Worm (Caenorhabditis elegans) whole organism, L1 larva: ENCODE data around the gene szy-2.
A peak's percentile ranks its signal among the peaks of the same experiment; 100 is the strongest.

Experiments used
- C16A3.4 ChIP-seq: fragments of 150-350 bp; optimal IDR thresholded peaks from 2 replicates; lab custom pipeline; 2014; ENCODE audit warnings: missing biosample characterization, missing genetic modification characterization
- C34B4.2 ChIP-seq: sonication (generic microtip); optimal IDR thresholded peaks from 2 replicates; lab custom pipeline; 2017; ENCODE audit warnings: mild to moderate bottlenecking, missing genetic modification characterization, missing compliant biosample characterization
- Y116A8C.19 ChIP-seq: sonication (generic microtip); optimal IDR thresholded peaks from 2 replicates; lab custom pipeline; 2016; ENCODE audit warnings: missing compliant biosample characterization, missing genetic modification characterization, borderline replicate concordance
- aha-1 ChIP-seq: fragments of 150-350 bp; optimal IDR thresholded peaks from 2 replicates; lab custom pipeline; 2014; ENCODE audit warnings: missing biosample characterization, missing genetic modification characterization
- aly-2 ChIP-seq: fragments of 150-350 bp; optimal IDR thresholded peaks from 2 replicates; lab custom pipeline; 2014; ENCODE audit warnings: missing biosample characterization, missing genetic modification characterization
- ceh-90 ChIP-seq: sonication (generic microtip); optimal IDR thresholded peaks from 2 replicates; lab custom pipeline; 2016; ENCODE audit warnings: missing genetic modification characterization, missing compliant biosample characterization
- ces-1 ChIP-seq: fragments of 150-350 bp; optimal IDR thresholded peaks from 2 replicates; lab custom pipeline; 2014; ENCODE audit warnings: missing biosample characterization, missing genetic modification reagents, missing genetic modification characterization
- dpl-1 ChIP-seq, 3 experiments: fragments of 150-350 bp in 2 of 3; sonication (generic microtip) in 1 of 3; optimal IDR thresholded peaks; 2 replicates each; lab custom pipeline; 2014 to 2017; ENCODE audit warnings: missing biosample characterization in 3 of 3, missing genetic modification characterization in 3 of 3, missing genetic modification reagents in 3 of 3
- dsc-1 ChIP-seq: sonication (generic microtip); optimal IDR thresholded peaks from 2 replicates; lab custom pipeline; 2016; ENCODE audit warnings: mild to moderate bottlenecking, missing genetic modification characterization, missing compliant biosample characterization
- efl-1 ChIP-seq, 4 experiments: fragments of 150-350 bp; optimal IDR thresholded peaks in 3 of 4; peaks in 1 of 4; 1 replicate in 1 of 4; 2 replicates in 3 of 4; lab custom pipeline; 2014; ENCODE audit warnings: missing biosample characterization in 2 of 4, missing genetic modification characterization in 2 of 4, missing genetic modification reagents in 2 of 4
- efl-3 ChIP-seq: fragments of 200-800 bp; sonication (Bioruptor generic); optimal IDR thresholded peaks from 2 replicates; lab custom pipeline; 2018; ENCODE audit warnings: mild to moderate bottlenecking, missing genetic modification characterization, missing compliant biosample characterization
- egl-13 ChIP-seq: sonication (generic microtip); optimal IDR thresholded peaks from 2 replicates; lab custom pipeline; 2016; ENCODE audit warnings: missing genotype, missing genetic modification reagents, missing genetic modification characterization, missing compliant biosample characterization
- egl-27 ChIP-seq, 2 experiments: fragments of 150-350 bp in 1 of 2; sonication (generic microtip); optimal IDR thresholded peaks; 3 replicates each; lab custom pipeline; 2017 to 2018; ENCODE audit warnings: missing biosample characterization in 2 of 2, missing genetic modification characterization in 2 of 2, missing genetic modification reagents in 2 of 2
- ets-5 ChIP-seq: fragments of 200-800 bp; sonication (Bioruptor generic); IDR thresholded peaks from 2 replicates; pipeline ENCODE4 v1.3.6; 2022; ENCODE audit warnings: missing genetic modification characterization, missing compliant biosample characterization
- fkh-10 ChIP-seq: sonication (generic microtip); optimal IDR thresholded peaks from 2 replicates; lab custom pipeline; 2017; ENCODE audit warnings: missing biosample characterization, missing genetic modification reagents, missing genetic modification characterization
- fkh-4 ChIP-seq: sonication (generic microtip); optimal IDR thresholded peaks from 2 replicates; lab custom pipeline; 2016; ENCODE audit warnings: missing compliant biosample characterization, missing genetic modification characterization, borderline replicate concordance
- grh-1 ChIP-seq: fragments of 200-800 bp; sonication (Bioruptor generic); IDR thresholded peaks from 2 replicates; pipeline ENCODE4 v1.3.6; 2022; ENCODE audit warnings: missing genetic modification reagents, missing genetic modification characterization, missing compliant biosample characterization
- hpl-2 ChIP-seq: fragments of 150-350 bp; optimal IDR thresholded peaks from 2 replicates; lab custom pipeline; 2014; ENCODE audit warnings: missing biosample characterization, missing genetic modification reagents, missing genetic modification characterization
- irx-1 ChIP-seq: sonication (generic microtip); optimal IDR thresholded peaks from 2 replicates; lab custom pipeline; 2016; ENCODE audit warnings: missing genetic modification characterization, missing compliant biosample characterization
- isw-1 ChIP-seq: fragments of 200-800 bp; sonication (Bioruptor generic); IDR thresholded peaks from 2 replicates; pipeline ENCODE4 v1.3.6; 2022; ENCODE audit warnings: missing genetic modification characterization, missing compliant biosample characterization
- lin-13 ChIP-seq: fragments of 150-350 bp; optimal IDR thresholded peaks from 2 replicates; lab custom pipeline; 2014; ENCODE audit warnings: missing biosample characterization, missing genetic modification reagents, missing genetic modification characterization
- mep-1 ChIP-seq: fragments of 150-350 bp; optimal IDR thresholded peaks from 2 replicates; lab custom pipeline; 2014; ENCODE audit warnings: missing biosample characterization, missing genetic modification characterization
- nhr-12 ChIP-seq: sonication (generic microtip); optimal IDR thresholded peaks from 2 replicates; lab custom pipeline; 2017; ENCODE audit warnings: missing biosample characterization, missing genetic modification characterization
- nhr-20 ChIP-seq: sonication (generic microtip); optimal IDR thresholded peaks from 2 replicates; lab custom pipeline; 2016; ENCODE audit warnings: mild to moderate bottlenecking, missing genetic modification characterization, missing compliant biosample characterization
- nhr-28 ChIP-seq: fragments of 150-350 bp; optimal IDR thresholded peaks from 2 replicates; lab custom pipeline; 2014; ENCODE audit warnings: missing biosample characterization, missing genetic modification characterization
- nhr-47 ChIP-seq: sonication (generic microtip); optimal IDR thresholded peaks from 2 replicates; lab custom pipeline; 2016; ENCODE audit warnings: mild to moderate bottlenecking, missing genetic modification characterization, moderate library complexity, missing compliant biosample characterization
- nhr-71 ChIP-seq: sonication (generic microtip); optimal IDR thresholded peaks from 2 replicates; lab custom pipeline; 2016; ENCODE audit warnings: mild to moderate bottlenecking, missing genetic modification characterization, moderate library complexity, missing compliant biosample characterization
- nhr-84 ChIP-seq: sonication (generic microtip); optimal IDR thresholded peaks from 2 replicates; lab custom pipeline; 2017; ENCODE audit warnings: missing biosample characterization, missing genetic modification characterization
- nhr-85 ChIP-seq: sonication (generic microtip); peaks from one replicate; lab custom pipeline; 2016; ENCODE audit warnings: missing genetic modification characterization, inconsistent platforms, missing compliant biosample characterization
- nhr-90 ChIP-seq: sonication (generic microtip); optimal IDR thresholded peaks from 2 replicates; lab custom pipeline; 2016; ENCODE audit warnings: mild to moderate bottlenecking, missing genetic modification characterization, missing compliant biosample characterization; ENCODE audit not compliant: poor library complexity
- pag-3 ChIP-seq: sonication (generic microtip); optimal IDR thresholded peaks from 2 replicates; lab custom pipeline; 2017; ENCODE audit warnings: missing genetic modification characterization, mild to moderate bottlenecking, missing compliant biosample characterization, antibody characterized with exemption, borderline replicate concordance; ENCODE audit not compliant: insufficient read depth
- pax-3 ChIP-seq: fragments of 200-800 bp; sonication (Bioruptor generic); optimal IDR thresholded peaks from 2 replicates; lab custom pipeline; 2018; ENCODE audit warnings: mild to moderate bottlenecking, missing genetic modification characterization, moderate library complexity, missing compliant biosample characterization
- snpc-4 ChIP-seq: fragments of 150-350 bp; optimal IDR thresholded peaks from 2 replicates; lab custom pipeline; 2014; ENCODE audit warnings: missing biosample characterization, missing genetic modification characterization
- sptf-1 ChIP-seq: fragments of 150-350 bp; optimal IDR thresholded peaks from 2 replicates; lab custom pipeline; 2014; ENCODE audit warnings: missing biosample characterization, missing genetic modification characterization
- sup-37 ChIP-seq: fragments of 200-800 bp; sonication (Bioruptor generic); optimal IDR thresholded peaks from 2 replicates; lab custom pipeline; 2018; ENCODE audit warnings: mild to moderate bottlenecking, missing genetic modification characterization, missing compliant biosample characterization
- tlp-1 ChIP-seq: fragments of 150-350 bp; optimal IDR thresholded peaks from 2 replicates; lab custom pipeline; 2014; ENCODE audit warnings: missing biosample characterization, missing genetic modification characterization
- unc-30 ChIP-seq: sonication (generic microtip); optimal IDR thresholded peaks from 2 replicates; lab custom pipeline; 2017; ENCODE audit warnings: missing biosample characterization, missing genetic modification characterization
- unc-62 ChIP-seq: fragments of 150-350 bp; optimal IDR thresholded peaks from 2 replicates; lab custom pipeline; 2014; ENCODE audit warnings: missing biosample characterization, missing genetic modification reagents, missing genetic modification characterization
- unc-86 ChIP-seq: sonication (generic microtip); optimal IDR thresholded peaks from 2 replicates; lab custom pipeline; 2016; ENCODE audit warnings: missing genetic modification characterization, missing compliant biosample characterization
- vab-15 ChIP-seq: sonication (generic microtip); optimal IDR thresholded peaks from 2 replicates; lab custom pipeline; 2017; ENCODE audit warnings: missing genotype, mild to moderate bottlenecking, missing genetic modification characterization, missing compliant biosample characterization
- xbp-1 ChIP-seq: sonication (generic microtip); optimal IDR thresholded peaks from 2 replicates; lab custom pipeline; 2016; ENCODE audit warnings: missing genetic modification characterization, missing compliant biosample characterization
- zag-1 ChIP-seq: fragments of 150-350 bp; optimal IDR thresholded peaks from 2 replicates; lab custom pipeline; 2014; ENCODE audit warnings: missing biosample characterization, missing genetic modification characterization
- zip-4 ChIP-seq: fragments of 200-800 bp; sonication (Bioruptor generic); optimal IDR thresholded peaks from 2 replicates; lab custom pipeline; 2018; ENCODE audit warnings: mild to moderate bottlenecking, missing genetic modification characterization, moderate library complexity, missing compliant biosample characterization
- ztf-11 ChIP-seq, 2 experiments: sonication (generic microtip); optimal IDR thresholded peaks; 2 replicates each; lab custom pipeline; 2016 to 2017; ENCODE audit warnings: missing genetic modification characterization in 2 of 2, missing biosample characterization in 1 of 2, missing compliant biosample characterization in 1 of 2

The szy-2 gene

DNA sequence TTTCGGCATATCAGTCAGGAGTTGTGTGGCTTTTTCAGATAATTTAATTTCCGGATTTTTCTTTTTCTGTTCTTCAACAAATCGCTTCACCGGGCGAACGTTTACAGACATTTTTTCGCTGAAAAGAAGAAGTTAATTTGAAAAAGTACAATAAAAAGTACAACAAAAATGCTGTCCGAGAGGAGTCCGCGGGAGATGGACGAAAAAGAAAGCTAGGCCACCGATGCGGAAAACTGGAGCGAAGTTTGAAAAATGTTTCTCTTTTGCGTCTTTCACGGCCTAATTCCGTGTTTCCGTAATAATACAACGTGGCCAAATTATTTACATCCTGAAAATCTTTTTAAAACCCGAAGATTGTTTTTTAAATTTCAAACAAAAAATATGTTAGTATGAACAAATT is 21.8 kb downstream of the szy-2 start, which contains the start of gene thoc-5 (continued):
- TF ChIP-seq fkh-4 = peak; percentile 99
- TF ChIP-seq nhr-90 (tag; lab: Kevin White, UChicago) = peak; percentile 96
- TF ChIP-seq grh-1 = peak; percentile 86
- no peak for TF ChIP-seq zag-1 (tag; lab: Kevin White, UChicago)
- TF ChIP-seq irx-1 = peak; percentile 96
- TF ChIP-seq snpc-4 = peak; percentile 57
- no peak for TF ChIP-seq egl-27 (tag; optimal IDR thresholded peaks at IDR 0.05; lab: Kevin White, UChicago)
- peak; percentile 35 for TF ChIP-seq C34B4.2 (tag; lab: Kevin White, UChicago)
- no peak for TF ChIP-seq fkh-10 (GFP tag; lab: Kevin White, UChicago)
- peak; percentile 52 for TF ChIP-seq vab-15 (tag; lab: Kevin White, UChicago)
- peak; percentile 44 for TF ChIP-seq aha-1
- TF ChIP-seq ets-5 (GFP tag; lab: Robert Waterston, UW) = no peak
- TF ChIP-seq Y116A8C.19 (tag; lab: Kevin White, UChicago) = peak; percentile 92
- peak; percentile 97 for TF ChIP-seq ceh-90 (tag; lab: Kevin White, UChicago)
- no peak for TF ChIP-seq tlp-1 (tag; lab: Kevin White, UChicago)
- TF ChIP-seq nhr-20 (tag; lab: Kevin White, UChicago) = peak; percentile 89
- TF ChIP-seq efl-1 (optimal IDR thresholded peaks at IDR 0.05; lab: Kevin White, UChicago) = peak; percentile 98 to 99
- peak; percentile 97 to 100 for TF ChIP-seq efl-1 (GFP tag; optimal IDR thresholded peaks at IDR 0.05 in 1 of 2; lab: Kevin White, UChicago)
- no peak for TF ChIP-seq unc-62 (GFP tag; lab: Kevin White, UChicago)
- peak; percentile 80 for TF ChIP-seq efl-3 (GFP tag; lab: Kevin White, UChicago)
- peak; percentile 95 for TF ChIP-seq nhr-71
- no peak for TF ChIP-seq hpl-2 (GFP tag; lab: Kevin White, UChicago)
- TF ChIP-seq dpl-1 (GFP tag; optimal IDR thresholded peaks at IDR 0.05; lab: Kevin White, UChicago) = peak; percentile 95 to 98 (median 98)
- peak; percentile 95 for TF ChIP-seq pax-3 (tag; lab: Kevin White, UChicago)
- TF ChIP-seq sptf-1 (tag; lab: Kevin White, UChicago) = no peak
- peak; percentile 82 for TF ChIP-seq mep-1 (tag; lab: Kevin White, UChicago)
- no peak for TF ChIP-seq pag-3 (tag; lab: Kevin White, UChicago)
- peak; percentile 93 for TF ChIP-seq nhr-85 (tag; lab: Kevin White, UChicago)
- TF ChIP-seq nhr-28 = no peak
- peak; percentile 86 for TF ChIP-seq unc-86 (tag; lab: Kevin White, UChicago)
- TF ChIP-seq sup-37 = peak; percentile 75
- peak; percentile 28 for TF ChIP-seq aly-2 (tag; lab: Kevin White, UChicago)
- TF ChIP-seq unc-30 (tag; lab: Kevin White, UChicago) = no peak
- no peak for TF ChIP-seq nhr-12 (tag; lab: Kevin White, UChicago)
- peak; percentile 67 for TF ChIP-seq lin-13 (GFP tag; lab: Kevin White, UChicago)
- peak; percentile 73 for TF ChIP-seq C16A3.4 (tag; lab: Kevin White, UChicago)
- peak; percentile 96 for TF ChIP-seq nhr-47 (tag; lab: Kevin White, UChicago)
- peak; percentile 95 for TF ChIP-seq egl-13 (tag; lab: Kevin White, UChicago)
- peak; percentile 85 for TF ChIP-seq isw-1 (GFP tag; lab: Robert Waterston, UW)
- TF ChIP-seq zip-4 = peak; percentile 71
- peak; percentile 97 for TF ChIP-seq dsc-1
- peak; percentile 16 to 99 for TF ChIP-seq ztf-11 (tag; optimal IDR thresholded peaks at IDR 0.05; lab: Kevin White, UChicago)

DNA sequence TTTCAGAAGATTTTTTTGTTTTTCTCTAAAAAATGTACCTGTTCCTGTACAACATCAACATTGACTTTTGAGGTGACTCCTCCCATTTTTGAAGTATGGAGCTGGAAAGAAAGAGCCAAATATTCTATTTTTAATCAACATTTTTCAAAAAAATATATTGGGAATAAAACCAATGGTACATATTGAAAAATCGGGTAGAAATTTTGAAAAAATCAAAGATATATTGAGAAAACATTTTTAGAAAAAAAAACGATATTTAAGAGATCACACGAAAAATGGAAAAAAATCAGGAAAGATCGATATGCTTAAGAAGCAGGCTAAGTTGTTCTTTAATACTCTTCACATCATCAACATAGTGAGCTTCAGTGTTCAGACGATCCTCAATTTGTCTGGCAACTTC is 25.1 kb downstream of the szy-2 start, which contains the start of gene glrx-21:
glrx-21 (minus strand) TSS at position 101 of the 400 bp plus-strand sequence.
- TF ChIP-seq nhr-47 (tag; lab: Kevin White, UChicago) (no peak), sptf-1 (tag; lab: Kevin White, UChicago) (no peak), C34B4.2 (tag; lab: Kevin White, UChicago) (no peak), ces-1 (GFP tag; lab: Kevin White, UChicago) (no peak), ztf-11 (tag; optimal IDR thresholded peaks at IDR 0.05; lab: Kevin White, UChicago) (no peak), grh-1 (no peak), xbp-1 (tag; lab: Kevin White, UChicago) (no peak), pax-3 (tag; lab: Kevin White, UChicago) (no peak), nhr-84 (tag; lab: Kevin White, UChicago) (no peak)
